Fruit fly (Drosophila melanogaster) whole organism, embryonic: ENCODE data around the gene CG13949.

Experiments
- Aef1 ChIP-seq: fragments of 200-800 bp; sonication (Bioruptor generic); IDR thresholded peaks from 3 replicates; pipeline ENCODE4 v1.3.6; 2022; ENCODE audit warnings: missing biosample characterization, missing genetic modification characterization
- Atf-2 ChIP-seq: fragments of 200-800 bp; sonication (Bioruptor generic); optimal IDR thresholded peaks from 2 replicates; lab custom pipeline; 2016; ENCODE audit warnings: missing biosample characterization, missing genetic modification characterization
- C15 ChIP-seq: fragments of 200-800 bp; sonication (Bioruptor generic); IDR thresholded peaks from 3 replicates; pipeline ENCODE4 v1.3.6; 2022; ENCODE audit warnings: missing biosample characterization, missing genetic modification characterization
- CG10565 ChIP-seq: fragments of 200-800 bp; sonication (Bioruptor generic); optimal IDR thresholded peaks from 3 replicates; lab custom pipeline; 2016; ENCODE audit warnings: missing biosample characterization, mild to moderate bottlenecking, missing genetic modification characterization
- CG11695 ChIP-seq: fragments of 200-800 bp; sonication (Bioruptor generic); IDR thresholded peaks from 3 replicates; pipeline ENCODE4 v1.3.6; 2022; ENCODE audit warnings: missing biosample characterization, missing genetic modification characterization
- CG12299 ChIP-seq: fragments of 200-800 bp; sonication (Bioruptor generic); optimal IDR thresholded peaks from 2 replicates; lab custom pipeline; 2018; ENCODE audit warnings: missing biosample characterization, mild to moderate bottlenecking, missing genetic modification characterization
- CG14667 ChIP-seq: fragments of 200-800 bp; sonication (Bioruptor generic); IDR thresholded peaks from 2 replicates; pipeline ENCODE4 v1.3.6; 2022; ENCODE audit warnings: missing biosample characterization, missing genetic modification characterization
- CG18262 ChIP-seq: fragments of 200-800 bp; optimal IDR thresholded peaks from 3 replicates; lab custom pipeline; 2019; ENCODE audit warnings: missing biosample characterization, mild to moderate bottlenecking, missing genetic modification characterization, moderate library complexity
- CG2678 ChIP-seq: fragments of 200-800 bp; sonication (Bioruptor generic); optimal IDR thresholded peaks from 3 replicates; lab custom pipeline; 2019; ENCODE audit warnings: missing biosample characterization, mild to moderate bottlenecking, missing genetic modification characterization, moderate library complexity
- CG33557 ChIP-seq: fragments of 200-800 bp; sonication (Bioruptor generic); optimal IDR thresholded peaks from 2 replicates; lab custom pipeline; 2019; ENCODE audit warnings: missing biosample characterization, mild to moderate bottlenecking, missing genetic modification characterization, moderate library complexity
- CG3407 ChIP-seq: fragments of 200-800 bp; sonication (Bioruptor generic); optimal IDR thresholded peaks from 2 replicates; lab custom pipeline; 2018; ENCODE audit warnings: missing biosample characterization, mild to moderate bottlenecking, missing genetic modification characterization
- CG3847 ChIP-seq: fragments of 200-800 bp; sonication (Bioruptor generic); IDR thresholded peaks from 2 replicates; pipeline ENCODE4 v1.3.6; 2022; ENCODE audit warnings: missing biosample characterization, missing genetic modification characterization
- CG42726 ChIP-seq: fragments of 200-800 bp; sonication (Bioruptor generic); IDR thresholded peaks from 2 replicates; pipeline ENCODE4 v1.3.6; 2022; ENCODE audit warnings: missing biosample characterization, missing genetic modification characterization; ENCODE audit not compliant: partially characterized antibody
- CG4617 ChIP-seq: fragments of 200-800 bp; sonication (Bioruptor generic); optimal IDR thresholded peaks from 3 replicates; lab custom pipeline; 2016; ENCODE audit warnings: missing biosample characterization, missing genetic modification characterization, borderline replicate concordance
- CG5953 ChIP-seq: fragments of 200-800 bp; sonication (Bioruptor generic); IDR thresholded peaks from 2 replicates; pipeline ENCODE4 v1.3.6; 2022; ENCODE audit warnings: missing biosample characterization, missing genetic modification characterization
- CG8290 ChIP-seq, 3 experiments: fragments of 200-800 bp; sonication (Bioruptor generic); optimal IDR thresholded peaks; 2 replicates each; lab custom pipeline; 2016 to 2019; ENCODE audit warnings: missing biosample characterization in 3 of 3, missing genetic modification characterization in 3 of 3, mild to moderate bottlenecking in 2 of 3, moderate library complexity in 1 of 3
- CG8478 ChIP-seq: fragments of >200 bp; optimal IDR thresholded peaks from 2 replicates; lab custom pipeline; 2018
- CG9437 ChIP-seq: fragments of 200-800 bp; sonication (Bioruptor generic); optimal IDR thresholded peaks from 2 replicates; lab custom pipeline; 2018; ENCODE audit warnings: missing biosample characterization, mild to moderate bottlenecking, missing genetic modification characterization
- Dbx ChIP-seq: fragments of 200-800 bp; sonication (Bioruptor generic); IDR thresholded peaks from 3 replicates; pipeline ENCODE4 v1.3.6; 2022; ENCODE audit warnings: missing biosample characterization, missing genetic modification characterization
- ERR ChIP-seq: fragments of 200-800 bp; sonication (Bioruptor generic); optimal IDR thresholded peaks from 2 replicates; lab custom pipeline; 2016; ENCODE audit warnings: missing biosample characterization, missing genetic modification characterization
- GATAe ChIP-seq: fragments of 200-800 bp; sonication (Bioruptor generic); conservative IDR thresholded peaks from 2 replicates; pipeline ENCODE4 v1.3.6; 2022; ENCODE audit warnings: missing biosample characterization, missing genetic modification characterization
- HLHmδ ChIP-seq: fragments of 200-800 bp; sonication (Bioruptor generic); optimal IDR thresholded peaks from 2 replicates; lab custom pipeline; 2018; ENCODE audit warnings: missing biosample characterization, mild to moderate bottlenecking, missing genetic modification characterization, moderate library complexity
- Hmr ChIP-seq: fragments of 200-800 bp; sonication (Bioruptor generic); optimal IDR thresholded peaks from 3 replicates; lab custom pipeline; 2017; ENCODE audit warnings: mild to moderate bottlenecking, missing biosample characterization, missing genetic modification reagents, missing genetic modification characterization
- Nf-YC ChIP-seq: fragments of 200-800 bp; optimal IDR thresholded peaks from 3 replicates; lab custom pipeline; 2019; ENCODE audit warnings: missing biosample characterization, mild to moderate bottlenecking, missing genetic modification characterization, moderate library complexity
- NfI ChIP-seq: fragments of 200-800 bp; sonication (Bioruptor generic); optimal IDR thresholded peaks from 3 replicates; lab custom pipeline; 2018; ENCODE audit warnings: missing biosample characterization, mild to moderate bottlenecking, missing genetic modification characterization, moderate library complexity
- Pdp1 ChIP-seq, 2 experiments: fragments of 200-800 bp; sonication (Bioruptor generic); optimal IDR thresholded peaks; 3 replicates each; lab custom pipeline; 2016; ENCODE audit warnings: missing biosample characterization in 2 of 2, missing genetic modification characterization in 2 of 2, mild to moderate bottlenecking in 1 of 2, moderate library complexity in 1 of 2
- Ravus ChIP-seq: fragments of 200-800 bp; sonication (Bioruptor generic); IDR thresholded peaks from 2 replicates; pipeline ENCODE4 v1.3.6; 2022; ENCODE audit warnings: missing biosample characterization, missing genetic modification characterization
- Rfx ChIP-seq: fragments of 200-800 bp; sonication (Bioruptor generic); IDR thresholded peaks from 2 replicates; pipeline ENCODE4 v1.3.6; 2022; ENCODE audit warnings: missing biosample characterization, missing genetic modification characterization
- TFAM ChIP-seq: fragments of 200-800 bp; sonication (Bioruptor generic); optimal IDR thresholded peaks from 2 replicates; lab custom pipeline; 2017; ENCODE audit warnings: missing biosample characterization, missing genetic modification characterization, inconsistent platforms
- Tbp ChIP-seq: fragments of >200 bp; optimal IDR thresholded peaks from 2 replicates; lab custom pipeline; 2018; ENCODE audit warnings: missing biosample characterization, missing genetic modification characterization
- Usf ChIP-seq: fragments of 200-800 bp; sonication (Bioruptor generic); optimal IDR thresholded peaks from 2 replicates; lab custom pipeline; 2017; ENCODE audit warnings: missing genotype, missing biosample characterization, missing genetic modification characterization
- Vsx1 ChIP-seq: fragments of 200-800 bp; sonication (Bioruptor generic); optimal IDR thresholded peaks from 2 replicates; lab custom pipeline; 2017; ENCODE audit warnings: missing biosample characterization, mild to moderate bottlenecking, missing genetic modification characterization, missing genetic modification reagents
- ap ChIP-seq: fragments of 200-800 bp; sonication (Bioruptor generic); IDR thresholded peaks from 2 replicates; pipeline ENCODE4 v1.3.6; 2022; ENCODE audit warnings: missing biosample characterization, missing genetic modification characterization
- ci ChIP-seq: fragments of 200-800 bp; sonication (Bioruptor generic); IDR thresholded peaks from 3 replicates; pipeline ENCODE4 v1.3.6; 2022; ENCODE audit warnings: missing biosample characterization, missing genetic modification characterization
- fd102C ChIP-seq: fragments of 200-800 bp; sonication (Bioruptor generic); optimal IDR thresholded peaks from 2 replicates; lab custom pipeline; 2018; ENCODE audit warnings: missing biosample characterization, mild to moderate bottlenecking, missing genetic modification characterization, moderate library complexity
- gcm ChIP-seq: fragments of 200-800 bp; sonication (Bioruptor generic); optimal IDR thresholded peaks from 2 replicates; lab custom pipeline; 2019; ENCODE audit warnings: missing biosample characterization, mild to moderate bottlenecking, missing genetic modification characterization, moderate library complexity
- gem ChIP-seq: fragments of 200-800 bp; sonication (Bioruptor generic); optimal IDR thresholded peaks from 2 replicates; lab custom pipeline; 2019; ENCODE audit warnings: missing biosample characterization, mild to moderate bottlenecking, missing genetic modification characterization, moderate library complexity
- gsb ChIP-seq: fragments of 200-800 bp; sonication (Bioruptor generic); IDR thresholded peaks from 2 replicates; pipeline ENCODE4 v1.3.6; 2022; ENCODE audit warnings: missing biosample characterization, missing genetic modification characterization
- h ChIP-seq: fragments of >200 bp; optimal IDR thresholded peaks from 2 replicates; lab custom pipeline; 2017
- hkb ChIP-seq, 2 experiments: fragments of 200-800 bp in 1 of 2; fragments of >200 bp in 1 of 2; sonication (Bioruptor generic) in 1 of 2; IDR thresholded peaks in 1 of 2; optimal IDR thresholded peaks in 1 of 2; 2 replicates each; pipeline versions ENCODE4 v1.3.6 to Lab custom; 2017 to 2022; ENCODE audit warnings: missing biosample characterization in 1 of 2, missing genetic modification characterization in 1 of 2
- kni ChIP-seq: fragments of 200-800 bp; sonication (Bioruptor generic); optimal IDR thresholded peaks from 3 replicates; lab custom pipeline; 2017; ENCODE audit warnings: mild to moderate bottlenecking, missing biosample characterization, missing genetic modification reagents, missing genetic modification characterization
- knrl ChIP-seq: fragments of 200-800 bp; sonication (Bioruptor generic); IDR thresholded peaks from 3 replicates; pipeline ENCODE4 v1.3.6; 2022; ENCODE audit warnings: missing biosample characterization, missing genetic modification characterization; ENCODE audit not compliant: partially characterized antibody
- pan ChIP-seq, 4 experiments: fragments of >200 bp in 3 of 4; fragments of 200-800 bp in 1 of 4; sonication (Bioruptor generic) in 1 of 4; optimal IDR thresholded peaks in 3 of 4; IDR thresholded peaks in 1 of 4; 2 replicates each; pipeline versions ENCODE4 v1.3.6 to Lab custom; 2017 to 2022; ENCODE audit warnings: missing biosample characterization in 2 of 4, missing genetic modification characterization in 2 of 4, mixed read lengths in 1 of 4
- pnt ChIP-seq: fragments of 200-800 bp; sonication (Bioruptor generic); optimal IDR thresholded peaks from 3 replicates; lab custom pipeline; 2016; ENCODE audit warnings: missing biosample characterization, missing genetic modification characterization
- pros ChIP-seq: fragments of 200-800 bp; sonication (Bioruptor generic); optimal IDR thresholded peaks from 3 replicates; lab custom pipeline; 2019; ENCODE audit warnings: missing biosample characterization, mild to moderate bottlenecking, missing genetic modification characterization, moderate library complexity
- sens-2 ChIP-seq: fragments of 200-800 bp; sonication (Bioruptor generic); IDR thresholded peaks from 2 replicates; pipeline ENCODE4 v1.3.6; 2022; ENCODE audit warnings: missing biosample characterization, missing genetic modification characterization
- sqz ChIP-seq: fragments of 200-800 bp; sonication (Bioruptor generic); optimal IDR thresholded peaks from 3 replicates; lab custom pipeline; 2018; ENCODE audit warnings: missing biosample characterization, mild to moderate bottlenecking, missing genetic modification characterization

Gene CG13949

dm6 chr2L:856690-857488, 1.8 kb downstream of the CG13949 start (continued):
- TF ChIP-seq Tbp (GFP tag; lab: Kevin White, UChicago) = no peak
- peak; percentile 83 for TF ChIP-seq ap (GFP tag; lab: Robert Waterston, UW)
- peak; percentile 86 for TF ChIP-seq CG11695 (GFP tag; lab: Robert Waterston, UW)
- TF ChIP-seq CG8478 = no peak
- TF ChIP-seq CG10565 (GFP tag; lab: Kevin White, UChicago) = peak; percentile 12
- TF ChIP-seq pnt (GFP tag; lab: Kevin White, UChicago) = peak; percentile 69
- no peak for TF ChIP-seq hkb (optimal IDR thresholded peaks at IDR 0.05; lab: Kevin White, UChicago)
- peak; percentile 90 for TF ChIP-seq hkb (GFP tag; IDR thresholded peaks at IDR 0.05; lab: Robert Waterston, UW)
- TF ChIP-seq kni (GFP tag; lab: Kevin White, UChicago) = peak; percentile 22
- no peak for TF ChIP-seq knrl (GFP tag; lab: Robert Waterston, UW)
- 0 out of 3 replicates have a peak, but pooled peaks have one; percentile 17 for TF ChIP-seq Dbx
- peak; percentile 3 for TF ChIP-seq ERR (GFP tag; lab: Kevin White, UChicago)
- peak; percentile 84 for TF ChIP-seq CG2678 (tag; lab: Kevin White, UChicago)
- TF ChIP-seq C15 (GFP tag; lab: Robert Waterston, UW) = peak; percentile 53; the same call in 1 of the 3 replicates
- TF ChIP-seq Atf-2 (GFP tag; lab: Kevin White, UChicago) = peak; percentile 41
- peak; percentile 78 for TF ChIP-seq gcm
- peak; percentile 12 for TF ChIP-seq CG9437 (GFP tag; lab: Kevin White, UChicago)
- no peak for TF ChIP-seq gsb (GFP tag; lab: Robert Waterston, UW)
- peak; percentile 73 for TF ChIP-seq CG5953
- TF ChIP-seq CG3407 (GFP tag; lab: Kevin White, UChicago) = peak; percentile 71
- TF ChIP-seq pan (optimal IDR thresholded peaks at IDR 0.05; lab: Kevin White, UChicago) = no peak
- TF ChIP-seq pan (GFP tag; optimal IDR thresholded peaks at IDR 0.05 in 1 of 2, IDR thresholded peaks at IDR 0.05 in 1 of 2) = peak in 1 of 2 experiments; percentile 84
- TF ChIP-seq Vsx1 = peak; percentile 58
- TF ChIP-seq CG3847 = peak; percentile 60
- peak; percentile 83 for TF ChIP-seq CG18262
- TF ChIP-seq gem (tag; lab: Kevin White, UChicago) = peak; percentile 83
- peak; percentile 36 for TF ChIP-seq sqz
- TF ChIP-seq pros (GFP tag; lab: Kevin White, UChicago) = no peak
- no peak for TF ChIP-seq CG8290 (GFP tag; optimal IDR thresholded peaks at IDR 0.05; lab: Kevin White, UChicago)
- peak in 1 of 2 experiments; percentile 89 for TF ChIP-seq CG8290 (tag; optimal IDR thresholded peaks at IDR 0.05; lab: Kevin White, UChicago)
- peak; percentile 66 for TF ChIP-seq Aef1 (GFP tag; lab: Robert Waterston, UW)
- TF ChIP-seq NfI (GFP tag; lab: Kevin White, UChicago) = peak; percentile 64
- peak; percentile 53 to 57 for TF ChIP-seq Pdp1 (GFP tag; optimal IDR thresholded peaks at IDR 0.05; lab: Kevin White, UChicago)
- peak; percentile 5; the same call in 1 of the 2 replicates for TF ChIP-seq Ravus
- TF ChIP-seq TFAM = no peak
- peak; percentile 38 for TF ChIP-seq CG12299
- TF ChIP-seq CG42726 (GFP tag; lab: Robert Waterston, UW) = no peak
- TF ChIP-seq Rfx (GFP tag; lab: Robert Waterston, UW) = peak; percentile 76
- peak; percentile 31 for TF ChIP-seq CG4617
- TF ChIP-seq sens-2 (GFP tag; lab: Robert Waterston, UW) = peak; percentile 61
- TF ChIP-seq fd102C (GFP tag; lab: Kevin White, UChicago) = no peak
- peak; percentile 23; the same call in 1 of the 2 replicates for TF ChIP-seq GATAe
- peak; percentile 74 for TF ChIP-seq CG14667 (GFP tag; lab: Robert Waterston, UW)
- TF ChIP-seq CG33557 = peak; percentile 8
- peak; percentile 23 for TF ChIP-seq Nf-YC (tag; lab: Kevin White, UChicago)
- peak; percentile 95 for TF ChIP-seq ci (GFP tag; lab: Robert Waterston, UW)
- TF ChIP-seq h (lab: Kevin White, UChicago) = no peak
- TF ChIP-seq Hmr (GFP tag; lab: Kevin White, UChicago) = peak; percentile 58
- TF ChIP-seq HLHmδ (GFP tag; lab: Kevin White, UChicago) = no peak
- peak; percentile 31 for TF ChIP-seq Usf (GFP tag; lab: Kevin White, UChicago)
